Worm (Caenorhabditis elegans): Measurements from ENCODE around the gene C47G2.4.

DNA sequence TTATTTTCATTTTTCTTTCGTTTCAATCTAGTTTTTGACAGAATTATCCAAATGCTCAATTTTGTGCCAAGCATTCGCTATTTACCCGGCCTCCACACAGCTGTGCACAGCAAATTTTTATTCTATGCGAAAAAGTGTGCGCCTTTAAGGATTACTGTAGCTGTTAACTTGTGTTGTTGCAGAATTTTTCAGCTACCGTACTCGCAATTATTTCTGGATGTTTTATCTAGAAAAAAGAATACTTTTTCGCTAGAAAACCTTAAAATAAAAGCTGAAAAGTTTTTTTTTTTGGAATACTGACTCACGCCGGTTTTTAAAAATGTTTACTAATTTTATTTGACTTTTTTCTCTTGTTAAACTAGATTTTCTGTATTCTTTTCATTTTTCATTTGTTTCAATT lies 51.9 kb downstream of the C47G2.4 start:
- TF ChIP-seq ets-7 (tag; optimal IDR thresholded peaks at IDR 0.05) (no peak), flt-1 (GFP tag; IDR thresholded peaks at IDR 0.05) (no peak), tra-4 (tag; optimal IDR thresholded peaks at IDR 0.05) (no peak), pes-1 (GFP tag; IDR thresholded peaks at IDR 0.05) (no peak), F13C5.2 (tag; optimal IDR thresholded peaks at IDR 0.05) (no peak), hnd-1 (tag; optimal IDR thresholded peaks at IDR 0.05) (no peak), ceh-36 (tag; optimal IDR thresholded peaks at IDR 0.05) (no peak), ceh-13 (GFP tag; optimal IDR thresholded peaks at IDR 0.05) (no peak), ama-1 (optimal IDR thresholded peaks at IDR 0.05) (no peak), B0310.2 (tag; optimal IDR thresholded peaks at IDR 0.05) (no peak), tbx-11 (GFP tag; IDR thresholded peaks at IDR 0.05) (no peak), tbx-37 (GFP tag; conservative IDR thresholded peaks at IDR 0.05) (no peak), hmg-4 (GFP tag; optimal IDR thresholded peaks at IDR 0.05) (no peak)

All from whole organism, early embryonic.